Worm (Caenorhabditis elegans) whole organism, L3 larva: ENCODE results near the gene F09B12.3.

Experiments
- aly-2 ChIP-seq: fragments of 150-350 bp; optimal IDR thresholded peaks from 2 replicates; lab custom pipeline; 2014; ENCODE audit warnings: missing biosample characterization, missing genetic modification characterization
- ceh-82 ChIP-seq: fragments of 150-350 bp; optimal IDR thresholded peaks from 2 replicates; lab custom pipeline; 2014; ENCODE audit warnings: missing biosample characterization, missing genetic modification characterization
- ceh-9 ChIP-seq: sonication (generic microtip); optimal IDR thresholded peaks from 2 replicates; lab custom pipeline; 2018; ENCODE audit warnings: missing biosample characterization, missing genetic modification characterization
- snpc-4 ChIP-seq: fragments of 150-350 bp; optimal IDR thresholded peaks from 2 replicates; lab custom pipeline; 2014; ENCODE audit warnings: missing biosample characterization, missing genetic modification characterization

DNA sequence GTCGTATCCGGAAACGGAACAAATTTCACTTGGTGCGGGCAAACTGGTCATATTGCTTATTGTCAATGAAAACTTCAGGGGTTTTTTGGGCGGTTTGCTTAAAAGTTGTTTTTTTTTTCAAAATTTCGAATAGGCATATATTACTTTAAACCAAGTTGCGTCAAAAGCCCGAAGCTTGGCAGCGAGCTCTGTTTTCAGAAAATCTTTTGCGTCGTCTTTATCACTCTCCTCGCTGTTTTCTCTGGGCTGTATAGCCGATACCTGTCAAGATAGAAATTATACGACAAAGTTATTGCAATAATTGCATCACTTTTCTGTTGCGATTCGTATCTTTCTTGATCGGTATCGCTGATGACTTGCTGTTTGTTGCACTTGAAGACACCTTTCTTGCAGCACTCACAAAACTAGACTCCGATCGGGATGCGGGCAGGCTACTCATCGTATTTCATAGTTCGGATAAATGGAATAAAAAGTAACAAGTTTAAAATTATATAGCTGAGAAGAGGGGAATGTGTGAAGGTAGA, 21.6 kb downstream of the F09B12.3 start, which contains the start of the genes H40L08.3 and H40L08.9:
- TF ChIP-seq ceh-82 (tag; lab: Kevin White, UChicago) (no peak), aly-2 (tag; lab: Kevin White, UChicago) (no peak), snpc-4 (tag; lab: Kevin White, UChicago) (no peak), ceh-9 (tag; lab: Kevin White, UChicago) (no peak)
